Fruit fly (Drosophila melanogaster): Measurements from ENCODE around the gene CG8492.

Gene CG8492

dm6 chr3L:7717863-7718560 lies 14.0 kb downstream of the CG8492 start, which contains the start of gene Ank2 (continued):
- no peak for TF ChIP-seq CG12155 (GFP tag; optimal IDR thresholded peaks at IDR 0.05)
- TF ChIP-seq NfI (GFP tag; optimal IDR thresholded peaks at IDR 0.05) = peak; percentile 52
- TF ChIP-seq CG34376 (GFP tag; optimal IDR thresholded peaks at IDR 0.05) = no peak
- TF ChIP-seq abd-A (tag; optimal IDR thresholded peaks at IDR 0.05) = peak; percentile 94
- no peak for TF ChIP-seq oc (tag; optimal IDR thresholded peaks at IDR 0.05)
- TF ChIP-seq tin (GFP tag; optimal IDR thresholded peaks at IDR 0.05) = no peak
- no peak for TF ChIP-seq btn (GFP tag; optimal IDR thresholded peaks at IDR 0.05)
- no peak for TF ChIP-seq phol (tag; optimal IDR thresholded peaks at IDR 0.05)
- 0 out of 3 replicates have a peak, but pooled peaks have one; percentile 47 for TF ChIP-seq CG3726 (GFP tag; IDR thresholded peaks at IDR 0.05)
- no peak for TF ChIP-seq Max (GFP tag; optimal IDR thresholded peaks at IDR 0.05)
- TF ChIP-seq grn (GFP tag; optimal IDR thresholded peaks at IDR 0.05) = peak; percentile 8
- TF ChIP-seq da (GFP tag; optimal IDR thresholded peaks at IDR 0.05) = no peak
- TF ChIP-seq Six4 (GFP tag; optimal IDR thresholded peaks at IDR 0.05) = no peak
- TF ChIP-seq CHES-1-like (GFP tag; optimal IDR thresholded peaks at IDR 0.05) = no peak
- no peak for TF ChIP-seq CG12744 (GFP tag; optimal IDR thresholded peaks at IDR 0.05)
- no peak for TF ChIP-seq ato (GFP tag; IDR thresholded peaks at IDR 0.05; ENCODE audit: partially characterized antibody)
- TF ChIP-seq CG6765 (GFP tag; optimal IDR thresholded peaks at IDR 0.05) = no peak
- TF ChIP-seq prd (optimal IDR thresholded peaks at IDR 0.05) = no peak
- no peak for TF ChIP-seq prd (GFP tag; IDR thresholded peaks at IDR 0.05)
- no peak for TF ChIP-seq CG17359 (tag; optimal IDR thresholded peaks at IDR 0.05)
- no peak for TF ChIP-seq CG32772 (GFP tag; IDR thresholded peaks at IDR 0.05)
- no peak for TF ChIP-seq CG7556 (GFP tag; optimal IDR thresholded peaks at IDR 0.05)
- TF ChIP-seq CG17829 (tag; optimal IDR thresholded peaks at IDR 0.05) = no peak
- no peak for TF ChIP-seq toy (GFP tag; IDR thresholded peaks at IDR 0.05)
- no peak for TF ChIP-seq ttk (GFP tag; IDR thresholded peaks at IDR 0.05)
- TF ChIP-seq chif (GFP tag; optimal IDR thresholded peaks at IDR 0.05) = peak in 1 of 2 experiments; percentile 18
- TF ChIP-seq D19B (GFP tag; optimal IDR thresholded peaks at IDR 0.05) = no peak
- TF ChIP-seq CG16779 (GFP tag; IDR thresholded peaks at IDR 0.05) = peak; percentile 29; the same call in 1 of the 2 replicates
- TF ChIP-seq CG31388 (GFP tag; optimal IDR thresholded peaks at IDR 0.05) = no peak
- TF ChIP-seq Med (GFP tag) = peak; percentile 62
- no peak for TF ChIP-seq jigr1 (GFP tag; IDR thresholded peaks at IDR 0.05)
- TF ChIP-seq CG10321 (GFP tag; IDR thresholded peaks at IDR 0.05) = no peak
- no peak for TF ChIP-seq CG14965 (GFP tag; optimal IDR thresholded peaks at IDR 0.05; ENCODE audit: borderline replicate concordance)
- TF ChIP-seq insv (GFP tag; optimal IDR thresholded peaks at IDR 0.05) = no peak
- no peak for TF ChIP-seq vvl (GFP tag; IDR thresholded peaks at IDR 0.05)
- no peak for TF ChIP-seq CG14014 (GFP tag; IDR thresholded peaks at IDR 0.05)
- TF ChIP-seq mam (GFP tag; optimal IDR thresholded peaks at IDR 0.05) = peak; percentile 55
- no peak for TF ChIP-seq CG15479 (GFP tag; optimal IDR thresholded peaks at IDR 0.05)
- TF ChIP-seq CG1647 (GFP tag; optimal IDR thresholded peaks at IDR 0.05) = peak; percentile 53
- no peak for TF ChIP-seq Hsf (GFP tag; optimal IDR thresholded peaks at IDR 0.05)
- TF ChIP-seq Awh (GFP tag; IDR thresholded peaks at IDR 0.05) = no peak
- peak; percentile 47; the same call in 1 of the 3 replicates for TF ChIP-seq CG11456 (GFP tag; IDR thresholded peaks at IDR 0.05)
- no peak for TF ChIP-seq salm (tag; optimal IDR thresholded peaks at IDR 0.05)
- no peak for TF ChIP-seq sr (GFP tag; IDR thresholded peaks at IDR 0.05)
- TF ChIP-seq dan (GFP tag; IDR thresholded peaks at IDR 0.05) = no peak
- TF ChIP-seq gce (GFP tag; IDR thresholded peaks at IDR 0.05) = no peak

All from whole organism, embryonic.